Fruit fly (Drosophila melanogaster) whole organism, embryonic: Measurements from ENCODE around the gene CG13896.

Source experiments
- Ada2b ChIP-seq: fragments of 200-800 bp; sonication (Bioruptor generic); IDR thresholded peaks from 2 replicates; pipeline ENCODE4 v1.3.6; 2022; ENCODE audit warnings: missing biosample characterization, missing genetic modification characterization
- CG10147 ChIP-seq: fragments of 200-800 bp; sonication (Bioruptor generic); optimal IDR thresholded peaks from 2 replicates; lab custom pipeline; 2019; ENCODE audit warnings: missing biosample characterization, mild to moderate bottlenecking, missing genetic modification characterization, moderate library complexity
- CG14441 ChIP-seq: fragments of 200-800 bp; sonication (Bioruptor generic); IDR thresholded peaks from 2 replicates; pipeline ENCODE4 v1.3.6; 2022; ENCODE audit warnings: missing biosample characterization, missing genetic modification characterization
- CG14860 ChIP-seq: fragments of 200-800 bp; sonication (Bioruptor generic); IDR thresholded peaks from 3 replicates; pipeline ENCODE4 v1.3.6; 2022; ENCODE audit warnings: missing biosample characterization, missing genetic modification characterization; ENCODE audit not compliant: partially characterized antibody
- CG15601 ChIP-seq: fragments of 200-800 bp; sonication (Bioruptor generic); optimal IDR thresholded peaks from 3 replicates; lab custom pipeline; 2019; ENCODE audit warnings: missing biosample characterization, mild to moderate bottlenecking, missing genetic modification characterization, moderate library complexity
- CG16815 ChIP-seq: fragments of 200-800 bp; sonication (Bioruptor generic); optimal IDR thresholded peaks from 3 replicates; lab custom pipeline; 2017; ENCODE audit warnings: missing biosample characterization, mild to moderate bottlenecking, missing genetic modification characterization
- CG18011 ChIP-seq: fragments of 200-800 bp; sonication (Bioruptor generic); optimal IDR thresholded peaks from 2 replicates; lab custom pipeline; 2017; ENCODE audit warnings: missing biosample characterization, missing genetic modification characterization, mild to moderate bottlenecking, moderate library complexity, missing genotype
- CG2116 ChIP-seq: fragments of 200-800 bp; sonication (Bioruptor generic); optimal IDR thresholded peaks from 3 replicates; lab custom pipeline; 2018; ENCODE audit warnings: missing biosample characterization, mild to moderate bottlenecking, missing genetic modification characterization
- CG2678 ChIP-seq: fragments of 200-800 bp; sonication (Bioruptor generic); optimal IDR thresholded peaks from 3 replicates; lab custom pipeline; 2019; ENCODE audit warnings: missing biosample characterization, mild to moderate bottlenecking, missing genetic modification characterization, moderate library complexity
- CG3163 ChIP-seq: fragments of 200-800 bp; sonication (Bioruptor generic); optimal IDR thresholded peaks from 3 replicates; lab custom pipeline; 2016; ENCODE audit warnings: missing biosample characterization, missing genetic modification characterization
- CG32532 ChIP-seq: fragments of 200-800 bp; sonication (Bioruptor generic); IDR thresholded peaks from 2 replicates; pipeline ENCODE4 v1.3.6; 2022; ENCODE audit warnings: missing biosample characterization, missing genetic modification characterization
- CG33213 ChIP-seq: fragments of 200-800 bp; sonication (Bioruptor generic); optimal IDR thresholded peaks from 3 replicates; lab custom pipeline; 2016; ENCODE audit warnings: missing biosample characterization, missing genetic modification characterization
- CG3407 ChIP-seq: fragments of 200-800 bp; sonication (Bioruptor generic); optimal IDR thresholded peaks from 2 replicates; lab custom pipeline; 2018; ENCODE audit warnings: missing biosample characterization, mild to moderate bottlenecking, missing genetic modification characterization
- CG4328 ChIP-seq: fragments of 200-800 bp; sonication (Bioruptor generic); optimal IDR thresholded peaks from 3 replicates; lab custom pipeline; 2017; ENCODE audit warnings: missing biosample characterization, missing genetic modification reagents, missing genetic modification characterization
- CG4404 ChIP-seq: fragments of 200-800 bp; sonication (Bioruptor generic); IDR thresholded peaks from 2 replicates; pipeline ENCODE4 v1.3.6; 2022; ENCODE audit warnings: missing biosample characterization, missing genetic modification characterization
- CG4617 ChIP-seq: fragments of 200-800 bp; sonication (Bioruptor generic); optimal IDR thresholded peaks from 3 replicates; lab custom pipeline; 2016; ENCODE audit warnings: missing biosample characterization, missing genetic modification characterization, borderline replicate concordance
- CG6683 ChIP-seq: fragments of 200-800 bp; sonication (Bioruptor generic); optimal IDR thresholded peaks from 2 replicates; lab custom pipeline; 2017; ENCODE audit warnings: missing biosample characterization, mild to moderate bottlenecking, missing genetic modification characterization, missing genetic modification reagents
- CG6813 ChIP-seq: fragments of 200-800 bp; sonication (Bioruptor generic); optimal IDR thresholded peaks from 2 replicates; lab custom pipeline; 2017; ENCODE audit warnings: missing biosample characterization, missing genetic modification characterization, mild to moderate bottlenecking, moderate library complexity, missing genetic modification reagents
- CG7556 ChIP-seq: fragments of 200-800 bp; sonication (Bioruptor generic); optimal IDR thresholded peaks from 2 replicates; lab custom pipeline; 2017; ENCODE audit warnings: missing biosample characterization, mild to moderate bottlenecking, missing genetic modification characterization
- CG7839 ChIP-seq: fragments of 200-800 bp; sonication (Bioruptor generic); optimal IDR thresholded peaks from 3 replicates; lab custom pipeline; 2018; ENCODE audit warnings: missing biosample characterization, mild to moderate bottlenecking, missing genetic modification characterization, moderate library complexity
- CG9727 ChIP-seq: fragments of 200-800 bp; sonication (Bioruptor generic); optimal IDR thresholded peaks from 3 replicates; lab custom pipeline; 2017; ENCODE audit warnings: missing biosample characterization, mild to moderate bottlenecking, missing genetic modification characterization
- CG9876 ChIP-seq: fragments of 200-800 bp; sonication (Bioruptor generic); optimal IDR thresholded peaks from 2 replicates; lab custom pipeline; 2016; ENCODE audit warnings: missing biosample characterization, missing genetic modification characterization
- Hey ChIP-seq: fragments of 200-800 bp; sonication (Bioruptor generic); optimal IDR thresholded peaks from 3 replicates; lab custom pipeline; 2018; ENCODE audit warnings: missing biosample characterization, mild to moderate bottlenecking, missing genetic modification characterization
- Hr78 ChIP-seq, 2 experiments: fragments of 200-800 bp in 1 of 2; fragments of >200 bp in 1 of 2; sonication (Bioruptor generic) in 1 of 2; optimal IDR thresholded peaks; 2 replicates each; lab custom pipeline; 2017 to 2019; ENCODE audit warnings: missing biosample characterization in 2 of 2, missing genetic modification characterization in 2 of 2, mild to moderate bottlenecking in 1 of 2, moderate library complexity in 1 of 2
- NK7.1 ChIP-seq: fragments of 200-800 bp; sonication (Bioruptor generic); optimal IDR thresholded peaks from 3 replicates; lab custom pipeline; 2016; ENCODE audit warnings: missing biosample characterization, missing genetic modification characterization
- Oaz ChIP-seq: fragments of 200-800 bp; sonication (Bioruptor generic); IDR thresholded peaks from 2 replicates; pipeline ENCODE4 v1.3.6; 2022; ENCODE audit warnings: missing biosample characterization, missing genetic modification characterization
- Optix ChIP-seq: fragments of 200-800 bp; sonication (Bioruptor generic); IDR thresholded peaks from 3 replicates; pipeline ENCODE4 v1.3.6; 2022; ENCODE audit warnings: missing biosample characterization, missing genetic modification characterization
- Pdp1 ChIP-seq, 2 experiments: fragments of 200-800 bp; sonication (Bioruptor generic); optimal IDR thresholded peaks; 3 replicates each; lab custom pipeline; 2016; ENCODE audit warnings: missing biosample characterization in 2 of 2, missing genetic modification characterization in 2 of 2, mild to moderate bottlenecking in 1 of 2, moderate library complexity in 1 of 2
- Sox100B ChIP-seq: fragments of 200-800 bp; sonication (Bioruptor generic); optimal IDR thresholded peaks from 3 replicates; lab custom pipeline; 2018; ENCODE audit warnings: missing biosample characterization, mild to moderate bottlenecking, missing genetic modification characterization
- TFAM ChIP-seq: fragments of 200-800 bp; sonication (Bioruptor generic); optimal IDR thresholded peaks from 2 replicates; lab custom pipeline; 2017; ENCODE audit warnings: missing biosample characterization, missing genetic modification characterization, inconsistent platforms
- al ChIP-seq: fragments of 200-800 bp; sonication (Bioruptor generic); IDR thresholded peaks from 2 replicates; pipeline ENCODE4 v1.3.6; 2022; ENCODE audit warnings: missing biosample characterization, missing genetic modification characterization
- amos ChIP-seq: fragments of 200-800 bp; sonication (Bioruptor generic); IDR thresholded peaks from 2 replicates; pipeline ENCODE4 v1.3.6; 2022; ENCODE audit warnings: missing biosample characterization, missing genetic modification characterization; ENCODE audit not compliant: partially characterized antibody
- cg ChIP-seq: fragments of 200-800 bp; sonication (Bioruptor generic); optimal IDR thresholded peaks from 3 replicates; lab custom pipeline; 2019; ENCODE audit warnings: missing biosample characterization, mild to moderate bottlenecking, missing genetic modification characterization, moderate library complexity
- croc ChIP-seq: fragments of 200-800 bp; sonication (Bioruptor generic); conservative IDR thresholded peaks from 3 replicates; pipeline ENCODE4 v1.3.6; 2022; ENCODE audit warnings: missing biosample characterization, missing genetic modification characterization
- dm ChIP-seq: fragments of 200-800 bp; sonication (Bioruptor generic); optimal IDR thresholded peaks from 3 replicates; lab custom pipeline; 2016; ENCODE audit warnings: missing biosample characterization, missing genetic modification characterization
- esg ChIP-seq: fragments of 200-800 bp; sonication (Bioruptor generic); conservative IDR thresholded peaks from 2 replicates; pipeline ENCODE4 v1.3.6; 2022; ENCODE audit warnings: missing biosample characterization, missing genetic modification characterization
- fd102C ChIP-seq: fragments of 200-800 bp; sonication (Bioruptor generic); optimal IDR thresholded peaks from 2 replicates; lab custom pipeline; 2018; ENCODE audit warnings: missing biosample characterization, mild to moderate bottlenecking, missing genetic modification characterization, moderate library complexity
- fru ChIP-seq: fragments of >200 bp; optimal IDR thresholded peaks from 2 replicates; lab custom pipeline; 2017
- gem ChIP-seq: fragments of 200-800 bp; sonication (Bioruptor generic); optimal IDR thresholded peaks from 2 replicates; lab custom pipeline; 2019; ENCODE audit warnings: missing biosample characterization, mild to moderate bottlenecking, missing genetic modification characterization, moderate library complexity
- grn ChIP-seq: fragments of 200-800 bp; sonication (Bioruptor generic); optimal IDR thresholded peaks from 3 replicates; lab custom pipeline; 2017; ENCODE audit warnings: missing biosample characterization, missing genetic modification characterization
- ham ChIP-seq: fragments of 200-800 bp; sonication (Bioruptor generic); IDR thresholded peaks from 2 replicates; pipeline ENCODE4 v1.3.6; 2022; ENCODE audit warnings: missing biosample characterization, missing genetic modification characterization
- hbn ChIP-seq: fragments of 200-800 bp; sonication (Bioruptor generic); IDR thresholded peaks from 2 replicates; pipeline ENCODE4 v1.3.6; 2022; ENCODE audit warnings: missing biosample characterization, missing genetic modification characterization; ENCODE audit not compliant: partially characterized antibody
- mld ChIP-seq: fragments of 200-800 bp; sonication (Bioruptor generic); IDR thresholded peaks from 3 replicates; pipeline ENCODE4 v1.3.6; 2022; ENCODE audit warnings: missing biosample characterization, missing genetic modification characterization; ENCODE audit not compliant: partially characterized antibody
- nmo ChIP-seq: fragments of 200-800 bp; sonication (Bioruptor generic); optimal IDR thresholded peaks from 2 replicates; lab custom pipeline; 2018; ENCODE audit warnings: missing biosample characterization, mild to moderate bottlenecking, missing genetic modification characterization, moderate library complexity
- org-1 ChIP-seq: fragments of 200-800 bp; sonication (Bioruptor generic); optimal IDR thresholded peaks from 2 replicates; lab custom pipeline; 2017; ENCODE audit warnings: missing biosample characterization, missing genetic modification characterization
- otp ChIP-seq: fragments of 200-800 bp; sonication (Bioruptor generic); IDR thresholded peaks from 3 replicates; pipeline ENCODE4, ENCODE4 v1.3.6; 2022; ENCODE audit warnings: missing biosample characterization, missing genetic modification characterization
- prd ChIP-seq, 3 experiments: fragments of >200 bp in 2 of 3; fragments of 200-800 bp in 1 of 3; sonication (Bioruptor generic) in 1 of 3; optimal IDR thresholded peaks in 2 of 3; IDR thresholded peaks in 1 of 3; 2 replicates in 2 of 3; 3 replicates in 1 of 3; pipeline versions ENCODE4 v1.3.6 to Lab custom; 2017 to 2022; ENCODE audit warnings: missing biosample characterization in 1 of 3, missing genetic modification characterization in 1 of 3
- rib ChIP-seq: fragments of 200-800 bp; sonication (Bioruptor generic); IDR thresholded peaks from 2 replicates; pipeline ENCODE4 v1.3.6; 2022; ENCODE audit warnings: missing biosample characterization, missing genetic modification characterization
- trem ChIP-seq: fragments of 200-800 bp; optimal IDR thresholded peaks from 3 replicates; lab custom pipeline; 2019; ENCODE audit warnings: missing biosample characterization, mild to moderate bottlenecking, missing genetic modification characterization, moderate library complexity
- zfh2 ChIP-seq: fragments of 200-800 bp; sonication (Bioruptor generic); optimal IDR thresholded peaks from 2 replicates; lab custom pipeline; 2016; ENCODE audit warnings: missing biosample characterization, missing genetic modification characterization

The CG13896 gene

dm6 chr3L:754612-755011, 43.0 kb upstream of the CG13896 start (continued):
- peak; percentile 33 for TF ChIP-seq nmo (GFP tag; lab: Kevin White, UChicago)
- TF ChIP-seq Pdp1 (GFP tag; optimal IDR thresholded peaks at IDR 0.05; lab: Kevin White, UChicago), result no peak
- no peak for TF ChIP-seq CG4328 (GFP tag; lab: Kevin White, UChicago)
- TF ChIP-seq CG2678, result peak; percentile 6
- no peak for TF ChIP-seq CG4617 (GFP tag; lab: Kevin White, UChicago)
- no peak for TF ChIP-seq al (GFP tag; lab: Robert Waterston, UW)
- no peak for TF ChIP-seq CG9876 (GFP tag; lab: Kevin White, UChicago)
- no peak for TF ChIP-seq CG32532 (GFP tag; lab: Robert Waterston, UW)
- no peak for TF ChIP-seq CG6683
- TF ChIP-seq CG3163 (GFP tag; lab: Kevin White, UChicago), result no peak
- TF ChIP-seq dm (GFP tag; lab: Kevin White, UChicago), result no peak
- no peak for TF ChIP-seq CG10147 (GFP tag; lab: Kevin White, UChicago)
- TF ChIP-seq CG18011, result no peak
- no peak for TF ChIP-seq zfh2 (GFP tag; lab: Kevin White, UChicago)
- TF ChIP-seq CG15601 (tag; lab: Kevin White, UChicago), result no peak
- TF ChIP-seq mld (GFP tag; lab: Robert Waterston, UW), result no peak
- no peak for TF ChIP-seq Sox100B (GFP tag; lab: Kevin White, UChicago)
- TF ChIP-seq Oaz (GFP tag; lab: Robert Waterston, UW), result no peak; the same call in 1 of the 2 replicates
- TF ChIP-seq hbn (GFP tag; lab: Robert Waterston, UW), result no peak
- TF ChIP-seq cg (GFP tag; lab: Kevin White, UChicago), result no peak
- TF ChIP-seq CG33213 (GFP tag; lab: Kevin White, UChicago), result no peak
- TF ChIP-seq CG3407 (GFP tag; lab: Kevin White, UChicago), result peak; percentile 37
- no peak for TF ChIP-seq CG4404 (GFP tag; lab: Robert Waterston, UW)
- no peak for TF ChIP-seq grn
- no peak for TF ChIP-seq Hr78 (GFP tag; optimal IDR thresholded peaks at IDR 0.05; lab: Kevin White, UChicago)
- 0 out of 3 replicates have a peak, but pooled peaks have one; percentile 55 for TF ChIP-seq otp (GFP tag; lab: Robert Waterston, UW)
- peak; percentile 40 for TF ChIP-seq CG7839 (tag; lab: Kevin White, UChicago)
- no peak for TF ChIP-seq amos
- TF ChIP-seq fd102C (GFP tag; lab: Kevin White, UChicago), result no peak
- peak; percentile 27 for TF ChIP-seq CG9727 (GFP tag; lab: Kevin White, UChicago)
- TF ChIP-seq NK7.1 (GFP tag; lab: Kevin White, UChicago), result no peak
- TF ChIP-seq prd (optimal IDR thresholded peaks at IDR 0.05; lab: Kevin White, UChicago), result no peak
- TF ChIP-seq prd (GFP tag; IDR thresholded peaks at IDR 0.05; lab: Robert Waterston, UW), result peak; percentile 57; the same call in 2 of the 3 replicates
- no peak for TF ChIP-seq ham (GFP tag; lab: Robert Waterston, UW)
- 0 out of 3 replicates have a peak, but pooled peaks have one; percentile 13 for TF ChIP-seq croc (GFP tag; lab: Robert Waterston, UW)
- no peak for TF ChIP-seq Optix
- TF ChIP-seq org-1 (GFP tag; lab: Kevin White, UChicago), result no peak
- peak; percentile 8 for TF ChIP-seq CG6813 (GFP tag; lab: Kevin White, UChicago)
- TF ChIP-seq Hey (tag; lab: Kevin White, UChicago), result no peak
- peak; percentile 33; the same call in 1 of the 2 replicates for TF ChIP-seq Ada2b (GFP tag; lab: Robert Waterston, UW)
- TF ChIP-seq fru, result no peak
- no peak for TF ChIP-seq TFAM (GFP tag; lab: Kevin White, UChicago)
- 0 out of 2 replicates have a peak, but pooled peaks have one; percentile 32 for TF ChIP-seq CG14441 (GFP tag; lab: Robert Waterston, UW)
- TF ChIP-seq trem (tag; lab: Kevin White, UChicago), result no peak
- no peak for TF ChIP-seq rib (GFP tag; lab: Robert Waterston, UW)
- no peak for TF ChIP-seq CG16815 (GFP tag; lab: Kevin White, UChicago)
- no peak for TF ChIP-seq CG7556 (GFP tag; lab: Kevin White, UChicago)
- peak; percentile 40 for TF ChIP-seq esg (GFP tag; lab: Robert Waterston, UW)
- no peak for TF ChIP-seq CG14860 (GFP tag; lab: Robert Waterston, UW)
- TF ChIP-seq CG2116 (GFP tag; lab: Kevin White, UChicago), result no peak
- TF ChIP-seq gem, result peak; percentile 58
